Fruit fly (Drosophila melanogaster) whole organism, wandering third instar larva: ENCODE data around the gene Hmgcr.
A peak's percentile ranks its signal among the peaks of the same experiment; 100 is the strongest.

Experiments used
- Abd-B ChIP-seq: fragments of >200 bp; optimal IDR thresholded peaks from 2 replicates; lab custom pipeline; 2017; ENCODE audit warnings: missing biosample characterization, missing genetic modification characterization
- CG9705 ChIP-seq: fragments of 200-800 bp; sonication (Bioruptor generic); optimal IDR thresholded peaks from 2 replicates; lab custom pipeline; 2018; ENCODE audit warnings: missing biosample characterization, mild to moderate bottlenecking, missing genetic modification characterization
- Dif ChIP-seq: fragments of 200-275, 200-300 bp; sonication (Bioruptor generic); optimal IDR thresholded peaks from 2 replicates; lab custom pipeline; 2018; ENCODE audit warnings: missing biosample characterization, missing genetic modification characterization; ENCODE audit not compliant: partially characterized antibody
- Hnf4 ChIP-seq: fragments of 200-800 bp; sonication (Bioruptor generic); optimal IDR thresholded peaks from 2 replicates; lab custom pipeline; 2016; ENCODE audit warnings: missing biosample characterization, mild to moderate bottlenecking, missing genetic modification characterization
- Hr78 ChIP-seq: fragments of >200 bp; optimal IDR thresholded peaks from 2 replicates; lab custom pipeline; 2017; ENCODE audit warnings: missing biosample characterization, missing genetic modification characterization
- Mio ChIP-seq: sonication (Bioruptor generic); optimal IDR thresholded peaks from 2 replicates; lab custom pipeline; 2016; ENCODE audit warnings: missing biosample characterization, missing genetic modification characterization
- OdsH ChIP-seq: fragments of 200-800 bp; sonication (Bioruptor generic); optimal IDR thresholded peaks from 2 replicates; lab custom pipeline; 2016; ENCODE audit warnings: missing biosample characterization, mild to moderate bottlenecking, missing genetic modification characterization
- Vsx2 ChIP-seq: fragments of 200-300, 225-300 bp; sonication (Bioruptor generic); optimal IDR thresholded peaks from 2 replicates; lab custom pipeline; 2018; ENCODE audit warnings: missing biosample characterization, missing genetic modification characterization; ENCODE audit not compliant: partially characterized antibody
- dsf ChIP-seq: sonication (Bioruptor generic); optimal IDR thresholded peaks from 2 replicates; lab custom pipeline; 2016; ENCODE audit warnings: missing biosample characterization, missing genetic modification characterization, borderline replicate concordance
- h ChIP-seq: fragments of 200-800 bp; sonication (Bioruptor generic); optimal IDR thresholded peaks from 3 replicates; lab custom pipeline; 2016; ENCODE audit warnings: missing biosample characterization, mild to moderate bottlenecking, missing genetic modification characterization
- lola ChIP-seq: fragments of >200 bp; optimal IDR thresholded peaks from 2 replicates; lab custom pipeline; 2017; ENCODE audit warnings: missing biosample characterization, missing genetic modification characterization
- pan ChIP-seq: fragments of >200 bp; optimal IDR thresholded peaks from 2 replicates; lab custom pipeline; 2017
- usp ChIP-seq: fragments of >200 bp; optimal IDR thresholded peaks from 2 replicates; lab custom pipeline; 2017; ENCODE audit warnings: missing biosample characterization, missing genetic modification characterization

- TF ChIP-seq usp (GFP tag; lab: Kevin White, UChicago) (no peak), pan (no peak), Hnf4 (peak; percentile 59), Dif (GFP tag; lab: Kevin White, UChicago) (peak; percentile 76), OdsH (GFP tag; lab: Kevin White, UChicago) (peak; percentile 80), Abd-B (peak; percentile 65), Hr78 (peak; percentile 50), CG9705 (peak; percentile 84), Vsx2 (peak; percentile 99), h (GFP tag; lab: Kevin White, UChicago) (peak; percentile 89), lola (GFP tag; lab: Kevin White, UChicago) (peak; percentile 79), dsf (GFP tag; lab: Kevin White, UChicago) (no peak), Mio (peak; percentile 9)
Observed at dm6 chr3R:23781466-23781935, 48.4 kb downstream of the Hmgcr start, which contains the start of the genes Nup98-96 and mbc.
